Worm (Caenorhabditis elegans) whole organism, young adult: ENCODE measurements around the gene F20D1.3.

ENCODE experiments used
- B0336.3 ChIP-seq: fragments of 200-800 bp; sonication (Bioruptor generic); IDR thresholded peaks from 2 replicates; pipeline ENCODE4 v1.3.6; 2022; ENCODE audit warnings: missing genetic modification characterization, missing compliant biosample characterization
- D2030.7 ChIP-seq: fragments of 200-800 bp; sonication (Bioruptor generic); IDR thresholded peaks from 2 replicates; pipeline ENCODE4 v1.3.6; 2022; ENCODE audit warnings: missing genetic modification reagents, missing genetic modification characterization, missing compliant biosample characterization
- F10E7.11 ChIP-seq: sonication (generic microtip); optimal IDR thresholded peaks from 2 replicates; lab custom pipeline; 2017; ENCODE audit warnings: mild to moderate bottlenecking, missing genetic modification characterization, moderate library complexity, missing compliant biosample characterization
- F22D6.2 ChIP-seq: sonication (generic microtip); optimal IDR thresholded peaks from 2 replicates; lab custom pipeline; 2016; ENCODE audit warnings: mild to moderate bottlenecking, missing genetic modification characterization, missing compliant biosample characterization
- F39B2.1 ChIP-seq: fragments of 200-800 bp; sonication (Bioruptor generic); IDR thresholded peaks from 2 replicates; pipeline ENCODE4 v1.3.6; 2022; ENCODE audit warnings: missing genetic modification reagents, missing genetic modification characterization, missing compliant biosample characterization
- K11D2.4 ChIP-seq: fragments of 200-800 bp; sonication (Bioruptor generic); IDR thresholded peaks from 2 replicates; pipeline ENCODE4 v1.3.6; 2022; ENCODE audit warnings: missing genetic modification reagents, missing genetic modification characterization, missing compliant biosample characterization
- T26A5.8 ChIP-seq: sonication (generic microtip); optimal IDR thresholded peaks from 2 replicates; lab custom pipeline; 2016; ENCODE audit warnings: missing genetic modification characterization, missing compliant biosample characterization
- Y53G8AR.9 ChIP-seq: fragments of 200-800 bp; sonication (Bioruptor generic); conservative IDR thresholded peaks from 2 replicates; pipeline ENCODE4 v1.3.6; 2022; ENCODE audit warnings: missing genetic modification reagents, missing genetic modification characterization, missing compliant biosample characterization
- Y67H2A.10 ChIP-seq: fragments of 200-800 bp; sonication (Bioruptor generic); conservative IDR thresholded peaks from 2 replicates; pipeline ENCODE4 v1.3.6; 2022; ENCODE audit warnings: missing genetic modification reagents, missing genetic modification characterization, missing compliant biosample characterization
- attf-3 ChIP-seq: fragments of 200-800 bp; sonication (Bioruptor generic); conservative IDR thresholded peaks from 2 replicates; pipeline ENCODE4 v1.3.6; 2022; ENCODE audit warnings: missing genetic modification reagents, missing genetic modification characterization, missing compliant biosample characterization
- attf-6 ChIP-seq: fragments of 200-800 bp; sonication (Bioruptor generic); IDR thresholded peaks from 2 replicates; pipeline ENCODE4 v1.3.6; 2022; ENCODE audit warnings: missing genetic modification reagents, missing genetic modification characterization, missing compliant biosample characterization
- cebp-2 ChIP-seq: fragments of 200-800 bp; sonication (Bioruptor generic); IDR thresholded peaks from 2 replicates; pipeline ENCODE4 v1.3.6; 2022; ENCODE audit warnings: missing genetic modification characterization, missing compliant biosample characterization
- ceh-79 ChIP-seq: sonication (generic microtip); optimal IDR thresholded peaks from 2 replicates; lab custom pipeline; 2017; ENCODE audit warnings: mild to moderate bottlenecking, missing genetic modification characterization, missing compliant biosample characterization
- ceh-91 ChIP-seq: fragments of 200-800 bp; sonication (Bioruptor generic); IDR thresholded peaks from 2 replicates; pipeline ENCODE4 v1.3.6; 2022; ENCODE audit warnings: missing genetic modification reagents, missing genetic modification characterization, missing compliant biosample characterization
- egl-18 ChIP-seq: fragments of 200-800 bp; sonication (Bioruptor generic); IDR thresholded peaks from 2 replicates; pipeline ENCODE4 v1.3.6; 2022; ENCODE audit warnings: missing genetic modification reagents, missing genetic modification characterization, missing compliant biosample characterization
- gei-17 ChIP-seq: fragments of 200-800 bp; sonication (Bioruptor generic); optimal IDR thresholded peaks from 2 replicates; lab custom pipeline; 2018; ENCODE audit warnings: mild to moderate bottlenecking, missing genetic modification characterization, missing compliant biosample characterization
- him-1 ChIP-seq: sonication (generic microtip); optimal IDR thresholded peaks from 2 replicates; lab custom pipeline; 2016; ENCODE audit warnings: missing genotype, missing genetic modification reagents, missing genetic modification characterization, missing compliant biosample characterization
- hlh-26 ChIP-seq: fragments of 200-800 bp; sonication (Bioruptor generic); conservative IDR thresholded peaks from 2 replicates; pipeline ENCODE4 v1.3.6; 2022; ENCODE audit warnings: missing genetic modification reagents, missing genetic modification characterization, missing compliant biosample characterization
- hmg-1.2 ChIP-seq: fragments of 200-800 bp; sonication (Bioruptor generic); IDR thresholded peaks from 2 replicates; pipeline ENCODE4 v1.3.6; 2022; ENCODE audit warnings: missing genetic modification reagents, missing genetic modification characterization, missing compliant biosample characterization
- hsf-1 ChIP-seq: fragments of 200-800 bp; sonication (Bioruptor generic); IDR thresholded peaks from 2 replicates; pipeline ENCODE4 v1.3.6; 2022; ENCODE audit warnings: missing genetic modification reagents, missing genetic modification characterization, missing compliant biosample characterization
- lag-1 ChIP-seq: fragments of 200-800 bp; sonication (Bioruptor generic); IDR thresholded peaks from 2 replicates; pipeline ENCODE4 v1.3.6; 2022; ENCODE audit warnings: missing genetic modification reagents, missing genetic modification characterization, missing compliant biosample characterization
- let-526 ChIP-seq: fragments of 200-800 bp; sonication (Bioruptor generic); IDR thresholded peaks from 2 replicates; pipeline ENCODE4 v1.3.6; 2022; ENCODE audit warnings: missing genetic modification reagents, missing genetic modification characterization, missing compliant biosample characterization
- lin-26 ChIP-seq: fragments of 200-800 bp; sonication (Bioruptor generic); IDR thresholded peaks from 2 replicates; pipeline ENCODE4 v1.3.6; 2022; ENCODE audit warnings: missing genetic modification reagents, missing genetic modification characterization, missing compliant biosample characterization
- mcd-1 ChIP-seq: fragments of 200-800 bp; sonication (Bioruptor generic); IDR thresholded peaks from 2 replicates; pipeline ENCODE4 v1.3.6; 2022; ENCODE audit warnings: missing genetic modification reagents, missing genetic modification characterization, missing compliant biosample characterization
- nfya-2 ChIP-seq: fragments of 200-800 bp; sonication (Bioruptor generic); IDR thresholded peaks from 2 replicates; pipeline ENCODE4 v1.3.6; 2022; ENCODE audit warnings: missing genetic modification reagents, missing genetic modification characterization, missing compliant biosample characterization
- nfyb-1 ChIP-seq: fragments of 200-800 bp; sonication (Bioruptor generic); IDR thresholded peaks from 2 replicates; pipeline ENCODE4 v1.3.6; 2022; ENCODE audit warnings: missing genetic modification reagents, missing genetic modification characterization, missing compliant biosample characterization
- pha-4 ChIP-seq: fragments of 150-350 bp; sonication (generic microtip); optimal IDR thresholded peaks from 2 replicates; lab custom pipeline; 2014; ENCODE audit warnings: missing biosample characterization, missing genetic modification reagents, missing genetic modification characterization
- rcor-1 ChIP-seq: fragments of 200-800 bp; sonication (Bioruptor generic); IDR thresholded peaks from 2 replicates; pipeline ENCODE4 v1.3.6; 2022; ENCODE audit warnings: missing genetic modification reagents, missing genetic modification characterization, missing compliant biosample characterization
- rec-8 ChIP-seq, 2 experiments: sonication (generic microtip); optimal IDR thresholded peaks; 2 replicates each; lab custom pipeline; 2016; ENCODE audit warnings: mild to moderate bottlenecking in 2 of 2, missing genetic modification characterization in 2 of 2, missing genetic modification reagents in 2 of 2, missing genotype in 2 of 2, missing biosample characterization in 1 of 2, missing compliant biosample characterization in 1 of 2, moderate library complexity in 1 of 2
- repo-1 ChIP-seq: sonication (generic microtip); optimal IDR thresholded peaks from 2 replicates; lab custom pipeline; 2017; ENCODE audit warnings: mild to moderate bottlenecking, missing genetic modification characterization, missing compliant biosample characterization
- snpc-1.1 ChIP-seq: sonication (generic microtip); optimal IDR thresholded peaks from 2 replicates; lab custom pipeline; 2017; ENCODE audit warnings: missing genetic modification characterization, mild to moderate bottlenecking, missing compliant biosample characterization, antibody characterized with exemption, moderate library complexity, missing genotype, missing genetic modification reagents; ENCODE audit not compliant: insufficient read depth
- snpc-4 ChIP-seq, 5 experiments: fragments of 150-350 bp in 1 of 5; sonication (generic microtip) in 4 of 5; optimal IDR thresholded peaks; 2 replicates each; lab custom pipeline; 2014 to 2018; ENCODE audit warnings: missing genetic modification characterization in 5 of 5, missing biosample characterization in 3 of 5, antibody characterized with exemption in 2 of 5, mild to moderate bottlenecking in 2 of 5, missing compliant biosample characterization in 2 of 5, missing genotype in 2 of 5, moderate library complexity in 2 of 5, missing genetic modification reagents in 1 of 5
- tbp1 ChIP-seq: fragments of 200-800 bp; sonication (Bioruptor generic); optimal IDR thresholded peaks from 2 replicates; lab custom pipeline; 2018; ENCODE audit warnings: mild to moderate bottlenecking, missing genetic modification characterization, missing compliant biosample characterization
- tbx-9 ChIP-seq: sonication (generic microtip); optimal IDR thresholded peaks from 2 replicates; lab custom pipeline; 2016; ENCODE audit warnings: borderline replicate concordance, missing genetic modification characterization, inconsistent platforms, missing compliant biosample characterization
- tlf-1 ChIP-seq: fragments of 200-800 bp; sonication (Bioruptor generic); optimal IDR thresholded peaks from 2 replicates; lab custom pipeline; 2018; ENCODE audit warnings: mild to moderate bottlenecking, missing genetic modification characterization, missing compliant biosample characterization
- zfh-2 ChIP-seq: fragments of 200-800 bp; sonication (Bioruptor generic); conservative IDR thresholded peaks from 2 replicates; pipeline ENCODE4 v1.3.6; 2022; ENCODE audit warnings: missing genetic modification reagents, missing genetic modification characterization, missing compliant biosample characterization
- ztf-25 ChIP-seq: fragments of 200-800 bp; sonication (Bioruptor generic); IDR thresholded peaks from 2 replicates; pipeline ENCODE4 v1.3.6; 2022; ENCODE audit warnings: missing genetic modification reagents, missing genetic modification characterization, missing compliant biosample characterization
- ztf-3 ChIP-seq: fragments of 200-800 bp; sonication (Bioruptor generic); optimal IDR thresholded peaks from 2 replicates; lab custom pipeline; 2018; ENCODE audit warnings: mild to moderate bottlenecking, missing genetic modification characterization, missing compliant biosample characterization

The F20D1.3 gene

DNA sequence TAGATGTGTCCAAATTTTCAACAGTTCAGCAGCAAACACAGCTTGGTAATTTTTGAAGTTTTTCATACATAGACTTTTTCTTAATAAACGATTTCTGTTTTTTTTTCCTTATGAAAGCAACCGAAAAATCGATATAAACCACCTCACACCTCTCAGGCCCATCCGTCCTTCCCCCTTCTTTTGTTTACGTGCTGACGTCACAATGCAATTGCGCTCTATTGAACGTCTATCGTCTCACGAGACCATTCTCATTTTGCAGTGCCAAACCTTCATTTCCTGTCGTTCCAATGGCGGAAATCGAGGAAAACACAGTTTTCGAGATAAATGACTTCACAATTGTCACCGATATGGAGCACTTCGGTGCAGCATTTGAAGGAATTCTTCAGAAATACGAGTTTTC is 7.4 kb downstream of the F20D1.3 start, which contains the start of gene rbg-1 (continued):
- no peak for TF ChIP-seq tlf-1 (GFP tag; lab: Kevin White, UChicago)
- TF ChIP-seq cebp-2 = no peak
- peak; percentile 18; the same call in 1 of the 2 replicates for TF ChIP-seq hmg-1.2 (GFP tag; lab: Robert Waterston, UW)
- TF ChIP-seq gei-17 (GFP tag; lab: Kevin White, UChicago) = no peak
- TF ChIP-seq egl-18 (GFP tag; lab: Robert Waterston, UW) = no peak
- no peak for TF ChIP-seq hsf-1
- no peak for TF ChIP-seq lag-1 (GFP tag; lab: Robert Waterston, UW)
- no peak for TF ChIP-seq nfyb-1
- no peak for TF ChIP-seq tbx-9 (tag; lab: Kevin White, UChicago)
- no peak for TF ChIP-seq lin-26 (GFP tag; lab: Robert Waterston, UW)
- no peak for TF ChIP-seq T26A5.8 (tag; lab: Kevin White, UChicago)
- TF ChIP-seq him-1 (tag; lab: Kevin White, UChicago) = no peak
- TF ChIP-seq B0336.3 (GFP tag; lab: Robert Waterston, UW) = 0 out of 2 replicates have a peak, but pooled peaks have one; percentile 33
- 0 out of 2 replicates have a peak, but pooled peaks have one; percentile 11 for TF ChIP-seq zfh-2 (GFP tag; lab: Robert Waterston, UW)
- TF ChIP-seq ztf-3 (GFP tag; lab: Kevin White, UChicago) = no peak
- no peak for TF ChIP-seq F39B2.1 (GFP tag; lab: Robert Waterston, UW)
- no peak for TF ChIP-seq let-526 (GFP tag; lab: Robert Waterston, UW)
- TF ChIP-seq snpc-1.1 (tag; lab: Kevin White, UChicago) = no peak
- no peak for TF ChIP-seq nfya-2 (GFP tag; lab: Robert Waterston, UW)
- peak; percentile 25 for TF ChIP-seq pha-4 (tag; lab: Kevin White, UChicago)
- no peak for TF ChIP-seq hlh-26
- no peak for TF ChIP-seq attf-3 (GFP tag; lab: Robert Waterston, UW)
- no peak for TF ChIP-seq rec-8 (tag; optimal IDR thresholded peaks at IDR 0.05; lab: Kevin White, UChicago)
- TF ChIP-seq D2030.7 (GFP tag; lab: Robert Waterston, UW) = no peak
- TF ChIP-seq attf-6 (GFP tag; lab: Robert Waterston, UW) = no peak
- TF ChIP-seq K11D2.4 (GFP tag; lab: Robert Waterston, UW) = 0 out of 2 replicates have a peak, but pooled peaks have one; percentile 38
- no peak for TF ChIP-seq rcor-1 (GFP tag; lab: Robert Waterston, UW)
- TF ChIP-seq F10E7.11 = no peak
- TF ChIP-seq Y53G8AR.9 (GFP tag; lab: Robert Waterston, UW) = no peak
- no peak for TF ChIP-seq Y67H2A.10 (GFP tag; lab: Robert Waterston, UW)
- no peak for TF ChIP-seq repo-1 (tag; lab: Kevin White, UChicago)

DNA sequence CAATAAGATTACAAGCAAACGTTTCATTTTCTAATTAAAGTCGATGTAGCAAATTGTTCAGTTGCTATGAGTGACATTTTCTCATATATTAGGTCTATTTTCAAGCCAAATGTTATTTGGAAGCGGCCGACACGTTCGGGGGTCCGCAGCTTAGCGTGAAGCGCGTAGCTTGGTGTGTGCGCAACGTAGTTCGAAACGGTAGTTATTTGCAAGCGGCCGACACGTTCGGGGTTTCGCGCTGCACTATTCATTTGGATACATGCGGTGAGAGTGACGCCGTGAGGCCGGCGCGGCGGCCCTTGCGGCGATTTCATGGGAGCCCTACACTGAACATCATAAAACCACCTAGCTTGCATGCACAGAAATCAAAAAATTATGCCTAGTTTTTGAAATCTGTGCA is 12.2 kb downstream of the F20D1.3 start:
- no peak for TF ChIP-seq ztf-25 (GFP tag; lab: Robert Waterston, UW)
- TF ChIP-seq F22D6.2 (tag; lab: Kevin White, UChicago) = no peak
- no peak for TF ChIP-seq tbp1 (GFP tag; lab: Kevin White, UChicago)
- TF ChIP-seq ceh-91 (GFP tag; lab: Robert Waterston, UW) = no peak
- TF ChIP-seq ztf-3 (GFP tag; lab: Kevin White, UChicago) = no peak
- no peak for TF ChIP-seq gei-17 (GFP tag; lab: Kevin White, UChicago)
- TF ChIP-seq zfh-2 (GFP tag; lab: Robert Waterston, UW) = 0 out of 2 replicates have a peak, but pooled peaks have one; percentile 25
- 0 out of 2 replicates have a peak, but pooled peaks have one; percentile 9 for TF ChIP-seq mcd-1 (GFP tag; lab: Robert Waterston, UW)
- TF ChIP-seq snpc-4 (GFP tag; optimal IDR thresholded peaks at IDR 0.05; lab: Kevin White, UChicago) = peak; percentile 63
- peak in 2 of 4 experiments; percentile 87 to 90 for TF ChIP-seq snpc-4 (tag; optimal IDR thresholded peaks at IDR 0.05; lab: Kevin White, UChicago)
- TF ChIP-seq ceh-79 = no peak
